Worm (Caenorhabditis elegans) whole organism, L4 larva: ENCODE data around the gene Y69E1A.5.

ENCODE experiments used
- F10B5.3 ChIP-seq: sonication (generic microtip); optimal IDR thresholded peaks from 2 replicates; lab custom pipeline; 2016; ENCODE audit warnings: mild to moderate bottlenecking, missing genetic modification characterization, missing compliant biosample characterization
- F37D6.2 ChIP-seq: sonication (generic microtip); optimal IDR thresholded peaks from 2 replicates; lab custom pipeline; 2016; ENCODE audit warnings: mild to moderate bottlenecking, missing genetic modification characterization, missing compliant biosample characterization
- T20F7.1 ChIP-seq: fragments of 200-800 bp; sonication (Bioruptor generic); optimal IDR thresholded peaks from 2 replicates; lab custom pipeline; 2018; ENCODE audit warnings: mild to moderate bottlenecking, missing genetic modification characterization, missing compliant biosample characterization
- T26A8.4 ChIP-seq: fragments of 200-800 bp; sonication (Bioruptor generic); IDR thresholded peaks from 2 replicates; pipeline ENCODE4 v1.3.6; 2022; ENCODE audit warnings: missing genetic modification characterization, missing compliant biosample characterization
- Y5F2A.4 ChIP-seq: fragments of 200-800 bp; sonication (Bioruptor generic); optimal IDR thresholded peaks from 2 replicates; lab custom pipeline; 2018; ENCODE audit warnings: mild to moderate bottlenecking, missing genetic modification characterization, missing compliant biosample characterization
- ZK546.5 ChIP-seq, 2 experiments: sonication (generic microtip); optimal IDR thresholded peaks; 2 replicates each; lab custom pipeline; 2017; ENCODE audit warnings: missing biosample characterization in 2 of 2, missing genetic modification characterization in 2 of 2
- ama-1 ChIP-seq: fragments of 150-350 bp; optimal IDR thresholded peaks from 2 replicates; lab custom pipeline; 2014; ENCODE audit warnings: inconsistent platforms, mixed read lengths
- ceh-20 ChIP-seq: fragments of 200-800 bp; sonication (Bioruptor generic); IDR thresholded peaks from 2 replicates; pipeline ENCODE4 v1.3.6; 2022; ENCODE audit warnings: missing genetic modification reagents, missing genetic modification characterization, missing compliant biosample characterization
- ceh-62 ChIP-seq: sonication (generic microtip); optimal IDR thresholded peaks from 2 replicates; lab custom pipeline; 2017; ENCODE audit warnings: missing biosample characterization, missing genetic modification characterization
- ctbp-1 ChIP-seq: fragments of 200-800 bp; sonication (Bioruptor generic); IDR thresholded peaks from 2 replicates; pipeline ENCODE4 v1.3.6; 2022; ENCODE audit warnings: missing genetic modification reagents, missing genetic modification characterization, missing compliant biosample characterization
- daf-12 ChIP-seq: fragments of 150-350 bp; optimal IDR thresholded peaks from 2 replicates; lab custom pipeline; 2014; ENCODE audit warnings: missing biosample characterization, missing genetic modification reagents, missing genetic modification characterization
- daf-16 ChIP-seq, 3 experiments: sonication (generic microtip); optimal IDR thresholded peaks; 2 replicates each; lab custom pipeline; 2016 to 2017; ENCODE audit warnings: missing genetic modification characterization in 3 of 3, missing genetic modification reagents in 3 of 3, mild to moderate bottlenecking in 2 of 3, missing compliant biosample characterization in 2 of 3, missing biosample characterization in 1 of 3, moderate library complexity in 1 of 3
- dpl-1 ChIP-seq: fragments of 150-350 bp; optimal IDR thresholded peaks from 2 replicates; lab custom pipeline; 2014; ENCODE audit warnings: missing biosample characterization, missing genetic modification reagents, missing genetic modification characterization
- dve-1 ChIP-seq: sonication (generic microtip); optimal IDR thresholded peaks from 2 replicates; lab custom pipeline; 2017; ENCODE audit warnings: antibody characterized with exemption, mild to moderate bottlenecking, missing genetic modification characterization, missing compliant biosample characterization; ENCODE audit not compliant: insufficient read depth
- fos-1 ChIP-seq: fragments of 150-350 bp; optimal IDR thresholded peaks from 2 replicates; lab custom pipeline; 2014; ENCODE audit warnings: missing biosample characterization, missing genetic modification characterization
- hif-1 ChIP-seq, 2 experiments: sonication (generic microtip); optimal IDR thresholded peaks; 2 replicates each; lab custom pipeline; 2016 to 2017; ENCODE audit warnings: missing compliant biosample characterization in 2 of 2, missing genetic modification characterization in 2 of 2, missing genetic modification reagents in 2 of 2, missing genotype in 2 of 2, mild to moderate bottlenecking in 1 of 2
- hlh-11 ChIP-seq: fragments of 200-800 bp; sonication (Bioruptor generic); optimal IDR thresholded peaks from 2 replicates; lab custom pipeline; 2018; ENCODE audit warnings: mild to moderate bottlenecking, missing genetic modification characterization, missing compliant biosample characterization
- hmg-1.1 ChIP-seq: fragments of 200-800 bp; sonication (Bioruptor generic); IDR thresholded peaks from 2 replicates; pipeline ENCODE4 v1.3.6; 2022; ENCODE audit warnings: missing genetic modification reagents, missing genetic modification characterization, missing compliant biosample characterization
- lin-13 ChIP-seq: fragments of 150-350 bp; optimal IDR thresholded peaks from 2 replicates; lab custom pipeline; 2014; ENCODE audit warnings: missing biosample characterization, missing genetic modification reagents, missing genetic modification characterization
- lin-15B ChIP-seq: fragments of 150-350 bp; sonication (generic microtip); optimal IDR thresholded peaks from 3 replicates; lab custom pipeline; 2014; ENCODE audit warnings: missing biosample characterization, missing genetic modification characterization
- lin-38 ChIP-seq: fragments of 200-800 bp; sonication (Bioruptor generic); IDR thresholded peaks from 2 replicates; pipeline ENCODE4 v1.3.6; 2022; ENCODE audit warnings: missing genetic modification reagents, missing genetic modification characterization, missing compliant biosample characterization
- lir-3 ChIP-seq: sonication (generic microtip); optimal IDR thresholded peaks from 2 replicates; lab custom pipeline; 2016; ENCODE audit warnings: mild to moderate bottlenecking, missing genetic modification characterization, missing compliant biosample characterization
- mdt-29 ChIP-seq: fragments of 200-800 bp; sonication (Bioruptor generic); IDR thresholded peaks from 2 replicates; pipeline ENCODE4 v1.3.6; 2022; ENCODE audit warnings: missing genetic modification reagents, missing genetic modification characterization, missing compliant biosample characterization
- mep-1 ChIP-seq: fragments of 150-350 bp; sonication (generic microtip); optimal IDR thresholded peaks from 3 replicates; lab custom pipeline; 2014; ENCODE audit warnings: missing biosample characterization, missing genetic modification characterization
- mes-2 ChIP-seq: sonication (generic microtip); optimal IDR thresholded peaks from 2 replicates; lab custom pipeline; 2016; ENCODE audit warnings: missing genotype, mild to moderate bottlenecking, missing genetic modification characterization, missing compliant biosample characterization; ENCODE audit not compliant: poor library complexity, severe bottlenecking
- mxl-3 ChIP-seq: fragments of 200-800 bp; sonication (Bioruptor generic); optimal IDR thresholded peaks from 2 replicates; lab custom pipeline; 2018; ENCODE audit warnings: mild to moderate bottlenecking, missing genetic modification characterization, missing compliant biosample characterization
- nhr-11 ChIP-seq: fragments of 150-350 bp; optimal IDR thresholded peaks from 2 replicates; lab custom pipeline; 2014; ENCODE audit warnings: missing biosample characterization, missing genetic modification characterization
- nhr-25 ChIP-seq: sonication (generic microtip); optimal IDR thresholded peaks from 2 replicates; lab custom pipeline; 2017; ENCODE audit warnings: missing genetic modification characterization, mild to moderate bottlenecking, missing compliant biosample characterization, antibody characterized with exemption, moderate library complexity, borderline replicate concordance; ENCODE audit not compliant: insufficient read depth
- nhr-28 ChIP-seq: fragments of 150-350 bp; optimal IDR thresholded peaks from 2 replicates; lab custom pipeline; 2014; ENCODE audit warnings: missing biosample characterization, missing genetic modification characterization
- nhr-76 ChIP-seq: fragments of 150-350 bp; optimal IDR thresholded peaks from 2 replicates; lab custom pipeline; 2014; ENCODE audit warnings: missing biosample characterization, missing genetic modification characterization
- nhr-77 ChIP-seq: fragments of 150-350 bp; optimal IDR thresholded peaks from 2 replicates; lab custom pipeline; 2014; ENCODE audit warnings: missing biosample characterization, missing genetic modification characterization
- pqm-1 ChIP-seq: sonication (generic microtip); optimal IDR thresholded peaks from 2 replicates; lab custom pipeline; 2017; ENCODE audit warnings: missing biosample characterization, missing genetic modification characterization
- saeg-2 ChIP-seq: fragments of 200-800 bp; sonication (Bioruptor generic); IDR thresholded peaks from 2 replicates; pipeline ENCODE4 v1.3.6; 2022; ENCODE audit warnings: missing genetic modification reagents, missing genetic modification characterization, missing compliant biosample characterization
- sdz-12 ChIP-seq: fragments of 200-800 bp; sonication (Bioruptor generic); optimal IDR thresholded peaks from 2 replicates; lab custom pipeline; 2018; ENCODE audit warnings: mild to moderate bottlenecking, missing genetic modification characterization, missing compliant biosample characterization
- set-16 ChIP-seq: fragments of 200-800 bp; sonication (Bioruptor generic); IDR thresholded peaks from 2 replicates; pipeline ENCODE4 v1.3.6; 2022; ENCODE audit warnings: missing genetic modification reagents, missing genetic modification characterization, missing compliant biosample characterization
- skn-1 ChIP-seq: fragments of 150-350 bp; optimal IDR thresholded peaks from 2 replicates; lab custom pipeline; 2014; ENCODE audit warnings: missing biosample characterization, missing genetic modification characterization
- snpc-1.2 ChIP-seq: fragments of 200-800 bp; sonication (Bioruptor generic); IDR thresholded peaks from 2 replicates; pipeline ENCODE4 v1.3.6; 2022; ENCODE audit warnings: missing genetic modification reagents, missing genetic modification characterization, missing compliant biosample characterization
- spr-1 ChIP-seq: sonication (generic microtip); optimal IDR thresholded peaks from 2 replicates; lab custom pipeline; 2016; ENCODE audit warnings: mild to moderate bottlenecking, missing genetic modification characterization, missing compliant biosample characterization
- spr-3 ChIP-seq: fragments of 200-800 bp; sonication (Bioruptor generic); optimal IDR thresholded peaks from 2 replicates; lab custom pipeline; 2018; ENCODE audit warnings: mild to moderate bottlenecking, missing genetic modification characterization, missing compliant biosample characterization
- tag-97 ChIP-seq: fragments of 200-800 bp; sonication (Bioruptor generic); IDR thresholded peaks from 2 replicates; pipeline ENCODE4 v1.3.6; 2022; ENCODE audit warnings: missing genetic modification characterization, missing compliant biosample characterization
- unc-130 ChIP-seq: sonication (generic microtip); optimal IDR thresholded peaks from 2 replicates; lab custom pipeline; 2016; ENCODE audit warnings: missing genetic modification reagents, missing genetic modification characterization, missing compliant biosample characterization
- ztf-7 ChIP-seq: fragments of 150-350 bp; optimal IDR thresholded peaks from 2 replicates; lab custom pipeline; 2014; ENCODE audit warnings: missing biosample characterization, missing genetic modification characterization

The Y69E1A.5 gene

ce11 chrIV:10933062-10933552, 24.3 kb downstream of the Y69E1A.5 start, which contains the start of the genes dnc-1 and lsm-7 (continued):
- TF ChIP-seq saeg-2: no peak
- TF ChIP-seq daf-16 (GFP tag; optimal IDR thresholded peaks at IDR 0.05; lab: Kevin White, UChicago): no peak
- peak; percentile 82 for TF ChIP-seq daf-16 (tag; optimal IDR thresholded peaks at IDR 0.05; lab: Kevin White, UChicago)
- peak; percentile 5 for TF ChIP-seq ztf-7 (tag; lab: Kevin White, UChicago)
- TF ChIP-seq lin-13 (GFP tag; lab: Kevin White, UChicago): peak; percentile 57
- no peak for TF ChIP-seq pqm-1 (tag; lab: Kevin White, UChicago)
- TF ChIP-seq ceh-20 (GFP tag; lab: Robert Waterston, UW): peak; percentile 65
- TF ChIP-seq ZK546.5 (tag; optimal IDR thresholded peaks at IDR 0.05; lab: Kevin White, UChicago): no peak
- peak; percentile 39 for TF ChIP-seq T26A8.4 (GFP tag; lab: Robert Waterston, UW)
- TF ChIP-seq set-16 (GFP tag; lab: Robert Waterston, UW): no peak
- TF ChIP-seq hif-1 (tag; optimal IDR thresholded peaks at IDR 0.05; lab: Kevin White, UChicago): peak in 1 of 2 experiments; percentile 66
- TF ChIP-seq mxl-3 (GFP tag; lab: Kevin White, UChicago): peak; percentile 8
- no peak for TF ChIP-seq fos-1 (tag; lab: Kevin White, UChicago)
- peak; percentile 74 for TF ChIP-seq lin-38
- TF ChIP-seq mdt-29 (GFP tag; lab: Robert Waterston, UW): peak; percentile 25; the same call in 1 of the 2 replicates
- peak; percentile 59 for TF ChIP-seq nhr-28
- TF ChIP-seq spr-1 (tag; lab: Kevin White, UChicago): no peak
- TF ChIP-seq unc-130: peak; percentile 6
- TF ChIP-seq T20F7.1: peak; percentile 66
- peak; percentile 41 for TF ChIP-seq nhr-11
- TF ChIP-seq snpc-1.2 (GFP tag; lab: Robert Waterston, UW): peak; percentile 55; the same call in 1 of the 2 replicates
- no peak for TF ChIP-seq skn-1 (tag; lab: Kevin White, UChicago)
- peak; percentile 2 for TF ChIP-seq nhr-25 (tag; lab: Kevin White, UChicago)
- TF ChIP-seq dpl-1 (GFP tag; lab: Kevin White, UChicago): peak; percentile 76
- TF ChIP-seq daf-12 (tag; lab: Kevin White, UChicago): no peak
- TF ChIP-seq nhr-76 (tag; lab: Kevin White, UChicago): no peak
- TF ChIP-seq dve-1 (tag; lab: Kevin White, UChicago): peak; percentile 79
- TF ChIP-seq lir-3 (tag; lab: Kevin White, UChicago): no peak
- peak; percentile 65; the same call in 1 of the 2 replicates for TF ChIP-seq ctbp-1 (GFP tag; lab: Robert Waterston, UW)
- TF ChIP-seq mes-2 (tag; lab: Kevin White, UChicago): peak; percentile 80
- TF ChIP-seq nhr-77 (tag; lab: Kevin White, UChicago): peak; percentile 70
- peak; percentile 79 for TF ChIP-seq hlh-11
- TF ChIP-seq F37D6.2: peak; percentile 5
- TF ChIP-seq ceh-62: no peak
- TF ChIP-seq tag-97 (GFP tag; lab: Robert Waterston, UW): no peak
- peak; percentile 8 for TF ChIP-seq ama-1 (lab: Kevin White, UChicago)
- TF ChIP-seq spr-3 (GFP tag; lab: Kevin White, UChicago): no peak
- no peak for TF ChIP-seq F10B5.3 (tag; lab: Kevin White, UChicago)
- peak; percentile 72 for TF ChIP-seq hmg-1.1 (GFP tag; lab: Robert Waterston, UW)
- TF ChIP-seq sdz-12 (GFP tag; lab: Kevin White, UChicago): no peak
- TF ChIP-seq Y5F2A.4 (GFP tag; lab: Kevin White, UChicago): no peak
- no peak for TF ChIP-seq lin-15B (tag; lab: Kevin White, UChicago)
- peak; percentile 88 for TF ChIP-seq mep-1
